Fruit fly (Drosophila melanogaster) whole organism, embryonic: Measurements from ENCODE around the gene CG8507.

Experiments used
- B-H2 ChIP-seq: fragments of 200-800 bp; sonication (Bioruptor generic); optimal IDR thresholded peaks from 2 replicates; lab custom pipeline; 2018; ENCODE audit warnings: missing biosample characterization, mild to moderate bottlenecking, missing genetic modification characterization
- CG11560 ChIP-seq: fragments of 200-800 bp; sonication (Bioruptor generic); IDR thresholded peaks from 3 replicates; pipeline ENCODE4 v1.3.6; 2022; ENCODE audit warnings: missing biosample characterization, missing genetic modification characterization
- CG13287 ChIP-seq: fragments of 200-800 bp; sonication (Bioruptor generic); IDR thresholded peaks from 2 replicates; pipeline ENCODE4 v1.3.6; 2022; ENCODE audit warnings: missing biosample characterization, missing genetic modification characterization; ENCODE audit not compliant: partially characterized antibody
- CG14860 ChIP-seq: fragments of 200-800 bp; sonication (Bioruptor generic); IDR thresholded peaks from 3 replicates; pipeline ENCODE4 v1.3.6; 2022; ENCODE audit warnings: missing biosample characterization, missing genetic modification characterization; ENCODE audit not compliant: partially characterized antibody
- CG15479 ChIP-seq: fragments of 200-800 bp; sonication (Bioruptor generic); optimal IDR thresholded peaks from 3 replicates; lab custom pipeline; 2019; ENCODE audit warnings: missing biosample characterization, mild to moderate bottlenecking, missing genetic modification characterization, moderate library complexity
- CG16863 ChIP-seq: fragments of 200-800 bp; sonication (Bioruptor generic); optimal IDR thresholded peaks from 3 replicates; lab custom pipeline; 2016; ENCODE audit warnings: missing biosample characterization, missing genetic modification characterization
- CG17568 ChIP-seq: fragments of 200-800 bp; sonication (Bioruptor generic); optimal IDR thresholded peaks from 2 replicates; lab custom pipeline; 2018; ENCODE audit warnings: missing biosample characterization, mild to moderate bottlenecking, missing genetic modification characterization, moderate library complexity
- CG17912 ChIP-seq: fragments of 200-800 bp; sonication (Bioruptor generic); optimal IDR thresholded peaks from 2 replicates; lab custom pipeline; 2018; ENCODE audit warnings: missing biosample characterization, mild to moderate bottlenecking, missing genetic modification characterization
- CG3838 ChIP-seq: fragments of 200-800 bp; sonication (Bioruptor generic); optimal IDR thresholded peaks from 3 replicates; lab custom pipeline; 2016; ENCODE audit warnings: missing biosample characterization, missing genetic modification characterization
- CG4282 ChIP-seq: fragments of 200-800 bp; sonication (Bioruptor generic); optimal IDR thresholded peaks from 2 replicates; lab custom pipeline; 2016; ENCODE audit warnings: missing biosample characterization, missing genetic modification characterization
- CG5953 ChIP-seq: fragments of 200-800 bp; sonication (Bioruptor generic); IDR thresholded peaks from 2 replicates; pipeline ENCODE4 v1.3.6; 2022; ENCODE audit warnings: missing biosample characterization, missing genetic modification characterization
- CG6272 ChIP-seq: fragments of 200-800 bp; sonication (Bioruptor generic); IDR thresholded peaks from 2 replicates; pipeline ENCODE4 v1.3.6; 2022; ENCODE audit warnings: missing biosample characterization, missing genetic modification characterization
- CG8924 ChIP-seq: fragments of 200-800 bp; optimal IDR thresholded peaks from 3 replicates; lab custom pipeline; 2019; ENCODE audit warnings: missing biosample characterization, mild to moderate bottlenecking, missing genetic modification characterization, moderate library complexity
- CG8944 ChIP-seq: fragments of 200-800 bp; sonication (Bioruptor generic); optimal IDR thresholded peaks from 3 replicates; lab custom pipeline; 2016; ENCODE audit warnings: missing biosample characterization, missing genetic modification characterization
- CG9797 ChIP-seq: fragments of 200-800 bp; sonication (Bioruptor generic); optimal IDR thresholded peaks from 3 replicates; lab custom pipeline; 2018; ENCODE audit warnings: missing biosample characterization, mild to moderate bottlenecking, missing genetic modification characterization
- D ChIP-seq, 2 experiments: fragments of 200-800 bp in 1 of 2; fragments of >200 bp in 1 of 2; sonication (Bioruptor generic) in 1 of 2; optimal IDR thresholded peaks; 2 replicates in 1 of 2; 3 replicates in 1 of 2; lab custom pipeline; 2017; ENCODE audit warnings: mild to moderate bottlenecking in 1 of 2, missing biosample characterization in 1 of 2, missing genetic modification characterization in 1 of 2, missing genetic modification reagents in 1 of 2
- Dll ChIP-seq: fragments of 200-800 bp; sonication (Bioruptor generic); IDR thresholded peaks from 4 replicates; pipeline ENCODE4 v1.3.6; 2022; ENCODE audit warnings: missing biosample characterization, missing genetic modification characterization; ENCODE audit not compliant: partially characterized antibody
- E2f2 ChIP-seq: fragments of 200-800 bp; sonication (Bioruptor generic); IDR thresholded peaks from 2 replicates; pipeline ENCODE4 v1.3.6; 2022; ENCODE audit warnings: missing biosample characterization, missing genetic modification characterization
- Elba2 ChIP-seq: fragments of 200-800 bp; sonication (Bioruptor generic); optimal IDR thresholded peaks from 3 replicates; lab custom pipeline; 2016; ENCODE audit warnings: missing biosample characterization, missing genetic modification characterization
- HLH4C ChIP-seq: fragments of 200-800 bp; sonication (Bioruptor generic); IDR thresholded peaks from 3 replicates; pipeline ENCODE4 v1.3.6; 2022; ENCODE audit warnings: missing biosample characterization, missing genetic modification characterization; ENCODE audit not compliant: partially characterized antibody
- Hr51 ChIP-seq, 2 experiments: fragments of 200-800 bp; sonication (Bioruptor generic); optimal IDR thresholded peaks; 2 replicates in 1 of 2; 3 replicates in 1 of 2; lab custom pipeline; 2016 to 2018; ENCODE audit warnings: missing biosample characterization in 2 of 2, missing genetic modification characterization in 2 of 2, mild to moderate bottlenecking in 1 of 2, moderate library complexity in 1 of 2
- Optix ChIP-seq: fragments of 200-800 bp; sonication (Bioruptor generic); IDR thresholded peaks from 3 replicates; pipeline ENCODE4 v1.3.6; 2022; ENCODE audit warnings: missing biosample characterization, missing genetic modification characterization
- Sin3A ChIP-seq: fragments of >200 bp; optimal IDR thresholded peaks from 2 replicates; lab custom pipeline; 2018
- Ssrp ChIP-seq: fragments of 200-800 bp; sonication (Bioruptor generic); optimal IDR thresholded peaks from 2 replicates; lab custom pipeline; 2018; ENCODE audit warnings: missing biosample characterization, mild to moderate bottlenecking, missing genetic modification characterization, moderate library complexity
- bsh ChIP-seq, 2 experiments: fragments of 200-800 bp; sonication (Bioruptor generic); optimal IDR thresholded peaks; 2 replicates each; lab custom pipeline; 2017 to 2018; ENCODE audit warnings: mild to moderate bottlenecking in 2 of 2, missing biosample characterization in 2 of 2, missing genetic modification characterization in 2 of 2, moderate library complexity in 1 of 2
- chif ChIP-seq, 2 experiments: fragments of 200-800 bp; sonication (Bioruptor generic); optimal IDR thresholded peaks; 3 replicates each; lab custom pipeline; 2016; ENCODE audit warnings: missing biosample characterization in 2 of 2, missing genetic modification characterization in 2 of 2
- dm ChIP-seq: fragments of 200-800 bp; sonication (Bioruptor generic); optimal IDR thresholded peaks from 3 replicates; lab custom pipeline; 2016; ENCODE audit warnings: missing biosample characterization, missing genetic modification characterization
- dmrt99B ChIP-seq: fragments of 200-800 bp; sonication (Bioruptor generic); optimal IDR thresholded peaks from 2 replicates; lab custom pipeline; 2018; ENCODE audit warnings: missing biosample characterization, mild to moderate bottlenecking, missing genetic modification characterization, moderate library complexity
- exex ChIP-seq: fragments of 200-800 bp; sonication (Bioruptor generic); optimal IDR thresholded peaks from 4 replicates; lab custom pipeline; 2018; ENCODE audit warnings: missing biosample characterization, mild to moderate bottlenecking, missing genetic modification characterization, moderate library complexity
- gro ChIP-seq: fragments of 200-800 bp; sonication (Bioruptor generic); optimal IDR thresholded peaks from 2 replicates; lab custom pipeline; 2016; ENCODE audit warnings: missing biosample characterization, missing genetic modification characterization
- insv ChIP-seq, 2 experiments: fragments of 200-800 bp; sonication (Bioruptor generic); optimal IDR thresholded peaks; 3 replicates each; lab custom pipeline; 2016 to 2018; ENCODE audit warnings: missing biosample characterization in 2 of 2, missing genetic modification characterization in 2 of 2
- jigr1 ChIP-seq: fragments of 200-800 bp; sonication (Bioruptor generic); IDR thresholded peaks from 3 replicates; pipeline ENCODE4 v1.3.6; 2022; ENCODE audit warnings: missing biosample characterization, missing genetic modification characterization
- kah ChIP-seq: fragments of 200-800 bp; sonication (Bioruptor generic); optimal IDR thresholded peaks from 2 replicates; lab custom pipeline; 2018; ENCODE audit warnings: missing biosample characterization, mild to moderate bottlenecking, missing genetic modification characterization
- ken ChIP-seq: fragments of 200-800 bp; sonication (Bioruptor generic); IDR thresholded peaks from 3 replicates; pipeline ENCODE4 v1.3.6; 2022; ENCODE audit warnings: missing biosample characterization, missing genetic modification characterization
- onecut ChIP-seq: fragments of 200-800 bp; sonication (Bioruptor generic); IDR thresholded peaks from 2 replicates; pipeline ENCODE4 v1.3.6; 2022; ENCODE audit warnings: missing biosample characterization, missing genetic modification characterization
- pb ChIP-seq: fragments of 200-800 bp; sonication (Bioruptor generic); optimal IDR thresholded peaks from 3 replicates; lab custom pipeline; 2016; ENCODE audit warnings: missing biosample characterization, missing genetic modification characterization
- pfk ChIP-seq: fragments of 200-800 bp; sonication (Bioruptor generic); optimal IDR thresholded peaks from 2 replicates; lab custom pipeline; 2018; ENCODE audit warnings: missing biosample characterization, mild to moderate bottlenecking, missing genetic modification characterization, moderate library complexity
- pita ChIP-seq: fragments of 200-800 bp; sonication (Bioruptor generic); optimal IDR thresholded peaks from 2 replicates; lab custom pipeline; 2017; ENCODE audit warnings: missing biosample characterization, mild to moderate bottlenecking, missing genetic modification characterization
- row ChIP-seq: fragments of 200-800 bp; sonication (Bioruptor generic); IDR thresholded peaks from 3 replicates; pipeline ENCODE4 v1.3.6; 2022; ENCODE audit warnings: missing biosample characterization, missing genetic modification characterization
- scrt ChIP-seq: fragments of 200-800 bp; sonication (Bioruptor generic); optimal IDR thresholded peaks from 2 replicates; lab custom pipeline; 2018; ENCODE audit warnings: missing biosample characterization, mild to moderate bottlenecking, missing genetic modification characterization, moderate library complexity
- slou ChIP-seq: fragments of 200-800 bp; sonication (Bioruptor generic); optimal IDR thresholded peaks from 3 replicates; lab custom pipeline; 2016; ENCODE audit warnings: missing biosample characterization, missing genetic modification characterization
- so ChIP-seq: fragments of 200-800 bp; sonication (Bioruptor generic); IDR thresholded peaks from 3 replicates; pipeline ENCODE4 v1.3.6; 2022; ENCODE audit warnings: missing biosample characterization, missing genetic modification characterization
- tap ChIP-seq: fragments of 200-800 bp; optimal IDR thresholded peaks from 3 replicates; lab custom pipeline; 2019; ENCODE audit warnings: missing biosample characterization, mild to moderate bottlenecking, missing genetic modification characterization, moderate library complexity
- twi ChIP-seq: fragments of 200-800 bp; optimal IDR thresholded peaks from 2 replicates; lab custom pipeline; 2019; ENCODE audit warnings: missing biosample characterization, mild to moderate bottlenecking, missing genetic modification characterization, moderate library complexity
- unc-4 ChIP-seq: fragments of 200-800 bp; sonication (Bioruptor generic); IDR thresholded peaks from 2 replicates; pipeline ENCODE4 v1.3.6; 2022; ENCODE audit warnings: missing biosample characterization, missing genetic modification characterization; ENCODE audit not compliant: partially characterized antibody
- z ChIP-seq: fragments of 200-800 bp; sonication (Bioruptor generic); IDR thresholded peaks from 3 replicates; pipeline ENCODE4 v1.3.6; 2022; ENCODE audit warnings: missing biosample characterization, missing genetic modification characterization
- zfh1 ChIP-seq: fragments of 200-800 bp; sonication (Bioruptor generic); IDR thresholded peaks from 3 replicates; pipeline ENCODE4 v1.3.6; 2022; ENCODE audit warnings: missing biosample characterization, missing genetic modification characterization

The CG8507 gene

DNA sequence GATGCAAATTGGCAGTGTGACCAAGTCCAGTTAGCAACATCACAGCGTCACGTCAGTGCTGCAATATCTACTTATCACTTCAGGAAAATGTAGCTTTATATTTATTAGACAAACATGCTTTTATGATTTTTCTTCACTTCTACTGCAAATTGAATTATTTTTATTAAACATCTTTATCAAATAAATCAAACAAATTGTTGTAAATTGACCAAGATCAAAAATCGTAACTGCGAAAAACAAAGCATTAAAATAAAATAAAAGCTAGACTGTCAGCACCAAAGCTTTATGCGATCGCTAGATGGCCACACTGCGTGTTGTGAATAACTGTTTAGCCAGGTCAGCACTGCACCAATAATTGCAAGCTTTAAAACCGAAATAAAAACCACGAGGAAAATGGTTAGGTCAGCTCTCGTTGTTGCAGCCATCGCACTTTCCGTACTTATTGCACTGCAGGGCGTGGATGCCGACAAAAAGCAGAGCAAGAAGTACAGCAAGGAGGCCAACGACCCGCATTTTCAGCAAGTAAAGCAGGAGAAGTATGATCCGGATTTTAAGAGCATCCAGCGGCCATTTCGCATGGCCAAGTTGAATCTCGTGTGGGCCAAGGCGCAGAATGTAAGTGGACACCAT is at the start of gene CG8507, which contains the start of gene CG12945 (continued):
- TF ChIP-seq CG15479 (GFP tag; lab: Kevin White, UChicago) (peak; percentile 8), Optix (no peak), Sin3A (lab: Kevin White, UChicago) (peak; percentile 85), CG8924 (peak; percentile 31), CG4282 (GFP tag; lab: Kevin White, UChicago) (no peak), CG6272 (GFP tag; lab: Robert Waterston, UW) (no peak), CG9797 (GFP tag; lab: Kevin White, UChicago) (peak; percentile 76), CG11560 (tag; lab: Robert Waterston, UW) (no peak), dmrt99B (tag; lab: Kevin White, UChicago) (no peak), so (GFP tag; lab: Robert Waterston, UW) (no peak), scrt (GFP tag; lab: Kevin White, UChicago) (no peak), E2f2 (GFP tag; lab: Robert Waterston, UW) (0 out of 2 replicates have a peak, but pooled peaks have one; percentile 31), zfh1 (GFP tag; lab: Robert Waterston, UW) (no peak), Dll (GFP tag; lab: Robert Waterston, UW) (0 out of 4 replicates have a peak, but pooled peaks have one; percentile 37), CG5953 (GFP tag; lab: Robert Waterston, UW) (no peak), twi (tag; lab: Kevin White, UChicago) (no peak), CG13287 (no peak), pita (no peak), CG17912 (no peak), row (GFP tag; lab: Robert Waterston, UW) (peak; percentile 93), dm (peak; percentile 34), Hr51 (GFP tag; optimal IDR thresholded peaks at IDR 0.05; lab: Kevin White, UChicago) (no peak), pb (GFP tag; lab: Kevin White, UChicago) (no peak), CG17568 (GFP tag; lab: Kevin White, UChicago) (no peak), jigr1 (GFP tag; lab: Robert Waterston, UW) (no peak), z (GFP tag; lab: Robert Waterston, UW) (no peak), kah (GFP tag; lab: Kevin White, UChicago) (no peak), Ssrp (tag; lab: Kevin White, UChicago) (peak; percentile 28), ken (GFP tag; lab: Robert Waterston, UW) (0 out of 3 replicates have a peak, but pooled peaks have one; percentile 28), insv (GFP tag; optimal IDR thresholded peaks at IDR 0.05; lab: Kevin White, UChicago) (no peak), gro (no peak), D (optimal IDR thresholded peaks at IDR 0.05; lab: Kevin White, UChicago) (no peak), D (GFP tag; optimal IDR thresholded peaks at IDR 0.05; lab: Kevin White, UChicago) (no peak), pfk (GFP tag; lab: Kevin White, UChicago) (no peak), tap (tag; lab: Kevin White, UChicago) (no peak), CG14860 (GFP tag; lab: Robert Waterston, UW) (no peak), unc-4 (GFP tag; lab: Robert Waterston, UW) (0 out of 2 replicates have a peak, but pooled peaks have one; percentile 31), chif (GFP tag; optimal IDR thresholded peaks at IDR 0.05; lab: Kevin White, UChicago) (peak in 1 of 2 experiments; percentile 37), CG8944 (no peak), slou (no peak), bsh (GFP tag; optimal IDR thresholded peaks at IDR 0.05; lab: Kevin White, UChicago) (peak in 1 of 2 experiments; percentile 20), exex (tag; lab: Kevin White, UChicago) (no peak), CG16863 (no peak), onecut (GFP tag; lab: Robert Waterston, UW) (no peak), Elba2 (GFP tag; lab: Kevin White, UChicago) (peak; percentile 37), HLH4C (GFP tag; lab: Robert Waterston, UW) (no peak), B-H2 (GFP tag; lab: Kevin White, UChicago) (no peak), CG3838 (GFP tag; lab: Kevin White, UChicago) (no peak)
